Worm (Caenorhabditis elegans) whole organism, late embryonic: ENCODE data around the gene F27B10.1.

Source experiments
- F13H6.1 ChIP-seq: sonication (generic microtip); optimal IDR thresholded peaks from 2 replicates; lab custom pipeline; 2016; ENCODE audit warnings: missing genetic modification characterization, missing compliant biosample characterization
- ceh-30 ChIP-seq: fragments of 150-350 bp; optimal IDR thresholded peaks from 2 replicates; lab custom pipeline; 2014; ENCODE audit warnings: missing biosample characterization, missing genetic modification characterization
- ceh-34 ChIP-seq: sonication (generic microtip); optimal IDR thresholded peaks from 2 replicates; lab custom pipeline; 2016; ENCODE audit warnings: mild to moderate bottlenecking, missing genetic modification characterization, missing compliant biosample characterization
- che-1 ChIP-seq: sonication (generic microtip); optimal IDR thresholded peaks from 2 replicates; lab custom pipeline; 2016; ENCODE audit warnings: mild to moderate bottlenecking, missing genetic modification characterization, missing compliant biosample characterization
- ets-4 ChIP-seq: sonication (generic microtip); optimal IDR thresholded peaks from 2 replicates; lab custom pipeline; 2016; ENCODE audit warnings: missing genetic modification characterization, missing compliant biosample characterization
- fax-1 ChIP-seq: sonication (generic microtip); optimal IDR thresholded peaks from 2 replicates; lab custom pipeline; 2016; ENCODE audit warnings: missing genotype, missing genetic modification characterization, missing compliant biosample characterization
- gmeb-2 ChIP-seq: sonication (generic microtip); optimal IDR thresholded peaks from 2 replicates; lab custom pipeline; 2016; ENCODE audit warnings: missing genetic modification characterization, inconsistent platforms, missing compliant biosample characterization
- mec-3 ChIP-seq: sonication (generic microtip); optimal IDR thresholded peaks from 2 replicates; lab custom pipeline; 2016; ENCODE audit warnings: borderline replicate concordance, missing genetic modification characterization, missing compliant biosample characterization
- nfya-1 ChIP-seq: sonication (generic microtip); optimal IDR thresholded peaks from 2 replicates; lab custom pipeline; 2017; ENCODE audit warnings: missing genetic modification characterization, mild to moderate bottlenecking, missing compliant biosample characterization, antibody characterized with exemption, moderate library complexity
- nhr-11 ChIP-seq: fragments of 150-350 bp; optimal IDR thresholded peaks from 2 replicates; lab custom pipeline; 2014; ENCODE audit warnings: missing biosample characterization, missing genetic modification characterization
- pag-3 ChIP-seq: sonication (generic microtip); optimal IDR thresholded peaks from 2 replicates; lab custom pipeline; 2016; ENCODE audit warnings: missing compliant biosample characterization, missing genetic modification characterization, borderline replicate concordance
- pha-4 ChIP-seq: fragments of 150-350 bp; optimal IDR thresholded peaks from 2 replicates; lab custom pipeline; 2018; ENCODE audit warnings: missing biosample characterization, missing genetic modification reagents, missing genetic modification characterization
- ref-2 ChIP-seq: sonication (generic microtip); optimal IDR thresholded peaks from 2 replicates; lab custom pipeline; 2016; ENCODE audit warnings: missing genetic modification characterization, missing compliant biosample characterization
- syd-9 ChIP-seq: sonication (generic microtip); optimal IDR thresholded peaks from 2 replicates; lab custom pipeline; 2016; ENCODE audit warnings: mild to moderate bottlenecking, missing genetic modification characterization, moderate library complexity, missing compliant biosample characterization

DNA sequence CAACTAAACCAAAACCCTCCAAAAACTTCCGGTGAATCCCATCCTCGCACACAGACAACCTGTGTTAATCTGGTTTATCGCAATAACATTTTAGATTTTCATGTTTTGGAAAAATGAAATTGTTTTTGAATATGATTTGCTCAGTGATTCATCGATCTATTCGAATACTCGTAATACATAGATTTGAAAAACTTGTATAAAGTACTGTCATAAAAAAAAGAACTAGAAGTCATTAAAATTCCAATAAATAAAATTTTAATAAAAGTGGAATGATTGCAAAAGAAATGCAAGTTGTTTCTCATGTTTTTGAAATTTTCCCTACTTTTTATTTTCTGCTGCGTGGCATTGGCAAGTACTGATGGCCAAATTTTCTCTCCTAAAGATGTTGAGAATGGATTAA, 17.8 kb upstream of the F27B10.1 start, which contains the start of gene spig-8:
- TF ChIP-seq nfya-1 (no peak), ref-2 (tag; lab: Kevin White, UChicago) (no peak), pha-4 (tag; lab: Kevin White, UChicago) (no peak), ceh-34 (tag; lab: Kevin White, UChicago) (no peak), ets-4 (tag; lab: Kevin White, UChicago) (no peak), syd-9 (tag; lab: Kevin White, UChicago) (no peak), gmeb-2 (tag; lab: Kevin White, UChicago) (no peak), mec-3 (tag; lab: Kevin White, UChicago) (no peak), F13H6.1 (tag; lab: Kevin White, UChicago) (no peak), nhr-11 (tag; lab: Kevin White, UChicago) (no peak), che-1 (tag; lab: Kevin White, UChicago) (no peak), ceh-30 (tag; lab: Kevin White, UChicago) (no peak), fax-1 (tag; lab: Kevin White, UChicago) (no peak), pag-3 (tag; lab: Kevin White, UChicago) (no peak)
